Worm (Caenorhabditis elegans) whole organism, early embryonic: ENCODE measurements around the gene C06E1.1.

ENCODE experiments used
- B0310.2 ChIP-seq: sonication (generic microtip); optimal IDR thresholded peaks from 2 replicates; lab custom pipeline; 2016; ENCODE audit warnings: mild to moderate bottlenecking, missing genetic modification characterization, missing compliant biosample characterization
- ama-1 ChIP-seq: fragments of 150-350 bp; optimal IDR thresholded peaks from 2 replicates; lab custom pipeline; 2014
- ceh-36 ChIP-seq: sonication (generic microtip); optimal IDR thresholded peaks from 2 replicates; lab custom pipeline; 2016; ENCODE audit warnings: missing genetic modification characterization, inconsistent platforms, missing compliant biosample characterization
- ets-7 ChIP-seq: sonication (generic microtip); optimal IDR thresholded peaks from 2 replicates; lab custom pipeline; 2016; ENCODE audit warnings: missing genotype, missing genetic modification characterization, missing compliant biosample characterization
- flt-1 ChIP-seq: fragments of 200-800 bp; sonication (Bioruptor generic); IDR thresholded peaks from 2 replicates; pipeline ENCODE4 v1.3.6; 2022; ENCODE audit warnings: missing genetic modification characterization, missing compliant biosample characterization
- hmbx-1 ChIP-seq: sonication (generic microtip); optimal IDR thresholded peaks from 2 replicates; lab custom pipeline; 2016; ENCODE audit warnings: mild to moderate bottlenecking, missing genetic modification characterization, missing compliant biosample characterization
- hmg-4 ChIP-seq: fragments of 200-800 bp; sonication (Bioruptor generic); optimal IDR thresholded peaks from 2 replicates; lab custom pipeline; 2018; ENCODE audit warnings: mild to moderate bottlenecking, missing genetic modification characterization, missing compliant biosample characterization
- hnd-1 ChIP-seq: sonication (generic microtip); optimal IDR thresholded peaks from 2 replicates; lab custom pipeline; 2016; ENCODE audit warnings: missing genetic modification characterization, missing compliant biosample characterization
- scrt-1 ChIP-seq: fragments of 200-800 bp; sonication (Bioruptor generic); IDR thresholded peaks from 2 replicates; pipeline ENCODE4 v1.3.6; 2022; ENCODE audit warnings: missing genetic modification characterization, missing compliant biosample characterization
- sea-1 ChIP-seq: fragments of 200-800 bp; sonication (Bioruptor generic); conservative IDR thresholded peaks from 2 replicates; pipeline ENCODE4 v1.3.6; 2022; ENCODE audit warnings: missing genetic modification characterization, missing compliant biosample characterization
- tbx-37 ChIP-seq: fragments of 200-800 bp; sonication (Bioruptor generic); conservative IDR thresholded peaks from 2 replicates; pipeline ENCODE4 v1.3.6; 2022; ENCODE audit warnings: missing genetic modification reagents, missing genetic modification characterization, missing compliant biosample characterization
- tra-4 ChIP-seq: sonication (generic microtip); optimal IDR thresholded peaks from 2 replicates; lab custom pipeline; 2017; ENCODE audit warnings: missing genetic modification characterization, missing compliant biosample characterization

DNA sequence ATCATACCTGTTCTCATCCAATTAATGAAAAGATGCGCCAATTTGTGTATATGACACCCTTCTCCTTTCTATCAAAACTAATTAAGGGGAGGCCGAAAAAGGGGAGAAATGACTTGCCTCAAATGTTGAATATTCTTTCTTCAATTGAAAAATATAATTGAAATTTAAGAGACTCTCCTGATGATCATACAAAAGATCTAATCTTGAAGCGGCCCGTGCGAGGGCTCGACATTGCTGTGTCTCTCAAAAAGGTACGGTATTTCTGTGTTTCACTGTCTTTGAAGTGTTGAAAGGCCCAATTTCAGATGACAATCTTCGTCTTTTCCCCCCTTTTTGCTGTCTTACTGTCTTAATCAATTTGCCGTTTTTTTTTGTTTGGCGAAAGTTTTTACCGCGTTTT, 15.4 kb downstream of the C06E1.1 start:
- TF ChIP-seq ama-1 (lab: Kevin White, UChicago) (no peak), ceh-36 (tag; lab: Kevin White, UChicago) (no peak), sea-1 (no peak), tra-4 (no peak), hmg-4 (GFP tag; lab: Kevin White, UChicago) (no peak), tbx-37 (GFP tag; lab: Robert Waterston, UW) (no peak), B0310.2 (no peak), hmbx-1 (tag; lab: Kevin White, UChicago) (no peak), scrt-1 (GFP tag; lab: Robert Waterston, UW) (no peak), hnd-1 (tag; lab: Kevin White, UChicago) (no peak), flt-1 (GFP tag; lab: Robert Waterston, UW) (no peak), ets-7 (tag; lab: Kevin White, UChicago) (no peak)
